Fruit fly (Drosophila melanogaster): Measurements from ENCODE around the gene CG9521.

DNA sequence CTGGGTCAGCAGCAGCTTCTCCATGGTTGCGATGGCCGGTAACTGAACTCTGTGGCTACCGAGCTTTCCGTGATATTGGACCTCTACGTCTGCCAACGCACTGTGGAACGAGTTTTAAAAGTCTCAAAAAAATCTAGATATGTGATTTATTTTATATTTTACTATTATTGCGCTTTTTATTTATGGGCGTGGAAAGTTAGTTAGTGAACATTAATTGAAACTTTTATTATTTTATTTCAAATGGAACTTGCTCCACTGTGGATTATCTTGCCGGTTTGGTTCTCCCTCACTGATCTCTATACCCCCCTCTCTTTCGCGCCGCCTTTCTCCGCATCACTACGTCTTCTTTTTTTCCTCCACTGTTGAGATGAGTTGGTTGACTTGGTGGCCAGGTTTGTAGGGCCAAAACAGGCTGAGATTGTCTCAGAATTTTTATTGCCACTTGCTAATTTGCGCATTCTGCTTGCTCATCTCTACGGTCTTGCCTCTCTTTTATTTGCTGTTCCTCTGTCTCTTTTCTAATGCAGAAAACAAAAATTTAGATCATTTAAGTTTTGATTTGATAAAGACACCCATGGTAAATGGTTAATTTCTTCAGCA, 4.2 kb downstream of the CG9521 start, which contains the start of gene CG9522:
- TF ChIP-seq wek (GFP tag; optimal IDR thresholded peaks at IDR 0.05), result no peak
- TF ChIP-seq CG30403 (GFP tag; optimal IDR thresholded peaks at IDR 0.05), result peak; percentile 50
- TF ChIP-seq ham (GFP tag; IDR thresholded peaks at IDR 0.05), result no peak
- peak; percentile 68 for TF ChIP-seq CG18262 (tag; optimal IDR thresholded peaks at IDR 0.05)
- TF ChIP-seq CG15696 (tag; optimal IDR thresholded peaks at IDR 0.05), result no peak

All from whole organism, embryonic.